Worm (Caenorhabditis elegans): ENCODE results near the gene F54E7.9.

Gene F54E7.9

ce11 chrIII:5706077-5706627, 28.5 kb upstream of the F54E7.9 start, which contains the start of gene rpl-23 (continued):
- TF ChIP-seq C34F6.9 (tag; optimal IDR thresholded peaks at IDR 0.05): peak; percentile 97
- peak; percentile 89 for TF ChIP-seq nhr-21 (tag; optimal IDR thresholded peaks at IDR 0.05)
- peak; percentile 83 for TF ChIP-seq ama-1 (optimal IDR thresholded peaks at IDR 0.05)
- TF ChIP-seq gmeb-1 (tag; optimal IDR thresholded peaks at IDR 0.05): peak; percentile 91
- TF ChIP-seq elt-1 (tag; optimal IDR thresholded peaks at IDR 0.05): no peak
- peak; percentile 100 for TF ChIP-seq unc-55 (GFP tag; optimal IDR thresholded peaks at IDR 0.05)
- TF ChIP-seq lsy-2 (tag; optimal IDR thresholded peaks at IDR 0.05): peak; percentile 85 to 96
- TF ChIP-seq mab-5 (tag; optimal IDR thresholded peaks at IDR 0.05): peak; percentile 85
- TF ChIP-seq lin-11 (tag; optimal IDR thresholded peaks at IDR 0.05): peak; percentile 92
- peak; percentile 93 for TF ChIP-seq fos-1 (tag; optimal IDR thresholded peaks at IDR 0.05)
- peak; percentile 96 for TF ChIP-seq R02D3.7 (tag; optimal IDR thresholded peaks at IDR 0.05)

DNA sequence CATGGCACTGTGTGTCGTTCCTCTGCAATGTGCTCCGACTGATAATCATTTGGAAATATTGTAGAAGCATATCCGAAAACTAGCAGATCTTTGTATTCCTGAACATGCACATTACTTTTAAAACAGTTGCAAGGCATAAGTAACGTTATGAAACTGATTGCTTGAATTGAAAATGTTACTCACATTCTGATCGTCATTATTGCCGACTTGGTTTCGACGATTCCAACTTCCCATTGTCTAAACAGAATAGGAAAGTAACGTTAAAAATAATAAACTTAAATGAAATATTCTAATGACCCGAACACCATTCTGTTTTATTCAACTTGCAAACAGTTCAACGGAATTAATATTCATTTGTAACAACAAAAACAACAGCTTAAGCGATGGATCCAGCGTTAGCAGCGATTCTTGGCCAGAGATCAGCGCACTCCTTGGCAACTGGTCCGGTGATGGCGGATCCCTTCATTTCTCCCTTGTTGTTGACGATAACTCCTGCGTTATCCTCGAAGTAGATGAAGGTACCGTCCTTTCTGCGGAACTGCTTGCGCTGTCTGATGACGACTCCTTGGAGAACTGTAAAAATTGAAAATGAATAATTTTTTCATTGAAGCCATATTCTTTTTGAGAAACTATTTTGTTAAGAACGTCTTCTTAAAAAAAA, 27.7 kb upstream of the F54E7.9 start, which contains the start of gene swp-1:
Gene swp-1 (minus strand): TSS at position 298 of the 661 bp plus-strand sequence.
- TF ChIP-seq unc-62 (GFP tag; optimal IDR thresholded peaks at IDR 0.05) (no peak), nhr-25 (tag; optimal IDR thresholded peaks at IDR 0.05) (no peak), sem-4 (tag; optimal IDR thresholded peaks at IDR 0.05) (no peak), nhr-23 (tag; optimal IDR thresholded peaks at IDR 0.05) (no peak)

ce11 chrIII:5701491-5701890, 23.8 kb upstream of the F54E7.9 start:
- TF ChIP-seq dmd-4 (tag; optimal IDR thresholded peaks at IDR 0.05): no peak

ce11 chrIII:5697963-5698730, 20.5 kb upstream of the F54E7.9 start, which contains the start of the genes lgg-3 and rgs-5:
Gene lgg-3, minus strand, starts transcription at chrIII:5698013.
Gene rgs-5, plus strand, starts transcription at chrIII:5698555.
- TF ChIP-seq mbf-1 (tag; optimal IDR thresholded peaks at IDR 0.05): no peak
- no peak for TF ChIP-seq lin-39 (tag; optimal IDR thresholded peaks at IDR 0.05)
- no peak for TF ChIP-seq ama-1 (optimal IDR thresholded peaks at IDR 0.05)
- no peak for TF ChIP-seq ceh-16 (tag; optimal IDR thresholded peaks at IDR 0.05)
- TF ChIP-seq unc-55 (GFP tag; optimal IDR thresholded peaks at IDR 0.05): peak; percentile 61
- TF ChIP-seq nhr-12 (tag; optimal IDR thresholded peaks at IDR 0.05): no peak
- TF ChIP-seq fos-1 (tag; optimal IDR thresholded peaks at IDR 0.05): peak; percentile 24
- no peak for TF ChIP-seq unc-62 (GFP tag; optimal IDR thresholded peaks at IDR 0.05)
- TF ChIP-seq F13H6.1 (tag; optimal IDR thresholded peaks at IDR 0.05): no peak
- TF ChIP-seq lin-13 (GFP tag; optimal IDR thresholded peaks at IDR 0.05): peak; percentile 50
- no peak for TF ChIP-seq nhr-25 (tag; optimal IDR thresholded peaks at IDR 0.05)
- no peak for TF ChIP-seq peb-1 (tag; optimal IDR thresholded peaks at IDR 0.05)
- TF ChIP-seq unc-39 (tag; optimal IDR thresholded peaks at IDR 0.05): no peak
- TF ChIP-seq aly-2 (tag; optimal IDR thresholded peaks at IDR 0.05): no peak
- no peak for TF ChIP-seq Y55F3AM.14 (GFP tag; optimal IDR thresholded peaks at IDR 0.05)
- no peak for TF ChIP-seq dmd-4 (tag; optimal IDR thresholded peaks at IDR 0.05)
- TF ChIP-seq ceh-82 (tag; optimal IDR thresholded peaks at IDR 0.05): no peak
- no peak for TF ChIP-seq elt-3 (tag; optimal IDR thresholded peaks at IDR 0.05)
- TF ChIP-seq alr-1 (tag; optimal IDR thresholded peaks at IDR 0.05): no peak
- TF ChIP-seq nhr-237 (tag; optimal IDR thresholded peaks at IDR 0.05): no peak
- no peak for TF ChIP-seq elt-1 (tag; optimal IDR thresholded peaks at IDR 0.05)
- no peak for TF ChIP-seq mdl-1 (tag; optimal IDR thresholded peaks at IDR 0.05)
- no peak for TF ChIP-seq nhr-21 (tag; optimal IDR thresholded peaks at IDR 0.05)
- peak; percentile 52 for TF ChIP-seq nhr-129 (tag; optimal IDR thresholded peaks at IDR 0.05)
- TF ChIP-seq ztf-4 (tag; optimal IDR thresholded peaks at IDR 0.05): no peak
- TF ChIP-seq nhr-6 (tag; optimal IDR thresholded peaks at IDR 0.05): no peak
- TF ChIP-seq ztf-1 (GFP tag; conservative IDR thresholded peaks at IDR 0.05): no peak
- no peak for TF ChIP-seq egl-27 (tag; optimal IDR thresholded peaks at IDR 0.05)
- no peak for TF ChIP-seq blmp-1 (tag; optimal IDR thresholded peaks at IDR 0.05; ENCODE audit: insufficient read depth)
- TF ChIP-seq nhr-10 (tag; optimal IDR thresholded peaks at IDR 0.05): no peak
- no peak for TF ChIP-seq ztf-11 (tag; optimal IDR thresholded peaks at IDR 0.05)
- no peak for TF ChIP-seq nhr-11 (tag; optimal IDR thresholded peaks at IDR 0.05)
- no peak for TF ChIP-seq ZK546.5 (tag; optimal IDR thresholded peaks at IDR 0.05)
- TF ChIP-seq nhr-77 (tag; optimal IDR thresholded peaks at IDR 0.05): no peak
- no peak for TF ChIP-seq nhr-23 (tag; optimal IDR thresholded peaks at IDR 0.05)
- TF ChIP-seq zag-1 (tag; optimal IDR thresholded peaks at IDR 0.05): no peak
- no peak for TF ChIP-seq gmeb-1 (tag; optimal IDR thresholded peaks at IDR 0.05)
- TF ChIP-seq lin-11 (tag; optimal IDR thresholded peaks at IDR 0.05): no peak
- no peak for TF ChIP-seq sma-9 (GFP tag; optimal IDR thresholded peaks at IDR 0.05)
- no peak for TF ChIP-seq sma-9 (tag; optimal IDR thresholded peaks at IDR 0.05)
